Fruit fly (Drosophila melanogaster): ENCODE measurements around the gene Arl2.

The Arl2 gene

DNA sequence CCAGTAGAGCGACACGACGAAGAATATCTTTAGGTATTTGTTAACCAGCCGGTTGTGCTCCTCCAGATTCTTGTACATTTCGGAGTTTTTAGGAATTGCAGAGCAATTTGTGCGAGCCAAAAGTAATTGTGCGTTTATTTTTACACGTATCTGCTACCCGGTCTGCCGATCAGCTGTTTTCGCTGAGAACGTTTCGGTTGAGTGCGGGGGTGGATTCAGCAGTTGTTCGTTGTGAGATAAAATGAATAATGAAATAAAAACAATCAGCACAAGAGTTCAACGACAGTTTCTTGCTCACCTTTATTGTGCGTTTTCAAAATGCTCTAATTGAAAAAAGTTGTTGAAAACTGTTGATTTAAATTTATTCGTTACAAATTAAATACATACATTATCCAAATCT, 37.1 kb upstream of the Arl2 start, which contains the start of gene nac (continued):
- TF ChIP-seq Eip74EF (GFP tag; optimal IDR thresholded peaks at IDR 0.05) (no peak), chm (GFP tag; IDR thresholded peaks at IDR 0.05) (no peak), dm (GFP tag; optimal IDR thresholded peaks at IDR 0.05) (no peak), TFAM (GFP tag; optimal IDR thresholded peaks at IDR 0.05) (no peak), Hsf (GFP tag; optimal IDR thresholded peaks at IDR 0.05) (no peak), CG18599 (GFP tag; optimal IDR thresholded peaks at IDR 0.05) (no peak), Rfx (GFP tag; IDR thresholded peaks at IDR 0.05) (peak; percentile 40; the same call in 1 of the 2 replicates), Adf1 (GFP tag; IDR thresholded peaks at IDR 0.05) (no peak), hb (GFP tag; IDR thresholded peaks at IDR 0.05; ENCODE audit: partially characterized antibody) (no peak), Meics (GFP tag; optimal IDR thresholded peaks at IDR 0.05) (peak; percentile 10), ewg (GFP tag; optimal IDR thresholded peaks at IDR 0.05) (no peak), klu (GFP tag; IDR thresholded peaks at IDR 0.05) (no peak), Mad (GFP tag; optimal IDR thresholded peaks at IDR 0.05) (no peak), Optix (GFP tag; IDR thresholded peaks at IDR 0.05) (no peak), Nf-YB (GFP tag; optimal IDR thresholded peaks at IDR 0.05) (no peak), chif (GFP tag; optimal IDR thresholded peaks at IDR 0.05) (no peak), vfl (GFP tag; optimal IDR thresholded peaks at IDR 0.05) (no peak), CG3726 (GFP tag; IDR thresholded peaks at IDR 0.05) (no peak), kay (GFP tag; optimal IDR thresholded peaks at IDR 0.05) (no peak), pum (GFP tag; optimal IDR thresholded peaks at IDR 0.05) (no peak), emc (GFP tag; optimal IDR thresholded peaks at IDR 0.05) (no peak), slou (GFP tag; optimal IDR thresholded peaks at IDR 0.05) (no peak), Nf-YA (GFP tag; IDR thresholded peaks at IDR 0.05) (no peak), CG8944 (GFP tag; optimal IDR thresholded peaks at IDR 0.05) (no peak), Hey (tag; optimal IDR thresholded peaks at IDR 0.05) (no peak), CG15479 (GFP tag; optimal IDR thresholded peaks at IDR 0.05) (peak; percentile 19), ab (GFP tag; optimal IDR thresholded peaks at IDR 0.05) (no peak), CG6254 (GFP tag; optimal IDR thresholded peaks at IDR 0.05) (no peak), Oaz (GFP tag; IDR thresholded peaks at IDR 0.05) (no peak), Vsx1 (GFP tag; optimal IDR thresholded peaks at IDR 0.05) (no peak), CG12769 (tag; optimal IDR thresholded peaks at IDR 0.05) (no peak), CG13775 (GFP tag; optimal IDR thresholded peaks at IDR 0.05) (no peak), CG7372 (GFP tag; IDR thresholded peaks at IDR 0.05) (no peak), CG32767 (GFP tag; IDR thresholded peaks at IDR 0.05) (no peak), CG14710 (tag; optimal IDR thresholded peaks at IDR 0.05) (no peak), MESR4 (GFP tag; optimal IDR thresholded peaks at IDR 0.05) (peak; percentile 41), CG10543 (GFP tag; optimal IDR thresholded peaks at IDR 0.05) (no peak), hbn (GFP tag; IDR thresholded peaks at IDR 0.05; ENCODE audit: partially characterized antibody) (no peak; the same call in 1 of the 2 replicates), CG17186 (GFP tag; optimal IDR thresholded peaks at IDR 0.05) (no peak), CG6683 (GFP tag; optimal IDR thresholded peaks at IDR 0.05) (no peak), MBD-R2 (GFP tag; IDR thresholded peaks at IDR 0.05) (peak; percentile 79), Nf-YC (tag; optimal IDR thresholded peaks at IDR 0.05) (no peak), lmd (GFP tag; IDR thresholded peaks at IDR 0.05) (no peak; the same call in 1 of the 2 replicates), CG10274 (GFP tag; optimal IDR thresholded peaks at IDR 0.05) (no peak), mld (GFP tag; IDR thresholded peaks at IDR 0.05; ENCODE audit: partially characterized antibody) (no peak), CG7839 (tag; optimal IDR thresholded peaks at IDR 0.05) (peak; percentile 5), CG16863 (GFP tag; optimal IDR thresholded peaks at IDR 0.05) (no peak), Myb (GFP tag; optimal IDR thresholded peaks at IDR 0.05) (no peak), CG1024 (GFP tag; IDR thresholded peaks at IDR 0.05) (no peak), CG16815 (GFP tag; optimal IDR thresholded peaks at IDR 0.05) (no peak), CG6654 (GFP tag; optimal IDR thresholded peaks at IDR 0.05) (no peak)

All from whole organism, embryonic.